Worm (Caenorhabditis elegans) whole organism, L4 larva: ENCODE data around the gene R07G3.7.

Experiments used
- aha-1 ChIP-seq: fragments of 150-350 bp; peaks from one replicate; lab custom pipeline; 2014; ENCODE audit warnings: missing biosample characterization, missing genetic modification characterization
- ama-1 ChIP-seq: fragments of 150-350 bp; optimal IDR thresholded peaks from 2 replicates; lab custom pipeline; 2014; ENCODE audit warnings: inconsistent platforms, mixed read lengths
- dmd-8 ChIP-seq: fragments of 200-800 bp; sonication (Bioruptor generic); IDR thresholded peaks from 2 replicates; pipeline ENCODE4 v1.3.6; 2022; ENCODE audit warnings: missing genetic modification characterization, missing compliant biosample characterization
- fos-1 ChIP-seq: fragments of 150-350 bp; optimal IDR thresholded peaks from 2 replicates; lab custom pipeline; 2014; ENCODE audit warnings: missing biosample characterization, missing genetic modification characterization
- lir-3 ChIP-seq: sonication (generic microtip); optimal IDR thresholded peaks from 2 replicates; lab custom pipeline; 2016; ENCODE audit warnings: mild to moderate bottlenecking, missing genetic modification characterization, missing compliant biosample characterization
- nhr-48 ChIP-seq: sonication (generic microtip); optimal IDR thresholded peaks from 2 replicates; lab custom pipeline; 2016; ENCODE audit warnings: mild to moderate bottlenecking, missing genetic modification characterization, missing compliant biosample characterization
- nhr-77 ChIP-seq: fragments of 150-350 bp; optimal IDR thresholded peaks from 2 replicates; lab custom pipeline; 2014; ENCODE audit warnings: missing biosample characterization, missing genetic modification characterization
- unc-62 ChIP-seq, 3 experiments: fragments of 150-350 bp in 1 of 3; sonication (generic microtip); optimal IDR thresholded peaks in 2 of 3; peaks in 1 of 3; 1 replicate in 1 of 3; 2 replicates in 2 of 3; lab custom pipeline; 2014 to 2017; ENCODE audit warnings: missing biosample characterization in 3 of 3, missing genetic modification characterization in 3 of 3, missing genetic modification reagents in 3 of 3, missing genotype in 1 of 3

DNA sequence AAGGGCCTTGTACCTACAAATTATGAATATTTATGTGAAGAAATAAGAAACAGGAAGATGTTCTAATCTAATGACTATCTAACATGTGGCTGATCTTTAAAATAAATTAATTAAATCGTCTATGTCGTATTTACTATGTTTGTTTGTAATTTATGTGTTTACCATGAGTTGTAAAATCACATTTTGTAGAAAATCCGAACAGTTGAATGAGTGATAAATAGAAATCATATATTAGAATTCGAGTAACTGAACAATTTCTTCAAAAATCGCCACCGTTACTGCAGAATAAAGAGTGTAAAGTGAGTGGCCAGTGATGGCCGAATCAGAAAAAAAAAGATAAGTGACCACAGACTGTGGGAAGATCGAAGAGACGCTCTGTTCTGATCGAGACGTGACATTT, 16.5 kb upstream of the R07G3.7 start:
- TF ChIP-seq unc-62 (GFP tag; optimal IDR thresholded peaks at IDR 0.05 in 1 of 2; lab: Kevin White, UChicago) = no peak
- TF ChIP-seq unc-62 (tag; optimal IDR thresholded peaks at IDR 0.05; lab: Kevin White, UChicago) = no peak
- TF ChIP-seq lir-3 (tag; lab: Kevin White, UChicago) = no peak
- no peak for TF ChIP-seq ama-1 (lab: Kevin White, UChicago)
- TF ChIP-seq fos-1 (tag; lab: Kevin White, UChicago) = no peak
- no peak for TF ChIP-seq nhr-48 (tag; lab: Kevin White, UChicago)
- peak; percentile 93 for TF ChIP-seq aha-1
- TF ChIP-seq dmd-8 (GFP tag; lab: Robert Waterston, UW) = no peak
- no peak for TF ChIP-seq nhr-77 (tag; lab: Kevin White, UChicago)
